Fruit fly (Drosophila melanogaster) whole organism, embryonic: ENCODE data around the gene fd96Ca.

Experiments
- Adf1 ChIP-seq: fragments of 200-800 bp; sonication (Bioruptor generic); IDR thresholded peaks from 2 replicates; pipeline ENCODE4 v1.3.6; 2022; ENCODE audit warnings: missing biosample characterization, missing genetic modification characterization
- BEAF-32 ChIP-seq: fragments of 200-800 bp; sonication (Bioruptor generic); optimal IDR thresholded peaks from 3 replicates; lab custom pipeline; 2017; ENCODE audit warnings: missing biosample characterization, missing genetic modification characterization, mild to moderate bottlenecking, moderate library complexity, missing genetic modification reagents
- Bteb2 ChIP-seq: fragments of 200-800 bp; sonication (Bioruptor generic); optimal IDR thresholded peaks from 2 replicates; lab custom pipeline; 2016; ENCODE audit warnings: missing biosample characterization, missing genetic modification characterization
- CG10147 ChIP-seq: fragments of 200-800 bp; sonication (Bioruptor generic); optimal IDR thresholded peaks from 2 replicates; lab custom pipeline; 2019; ENCODE audit warnings: missing biosample characterization, mild to moderate bottlenecking, missing genetic modification characterization, moderate library complexity
- CG10543 ChIP-seq: fragments of 200-800 bp; sonication (Bioruptor generic); optimal IDR thresholded peaks from 3 replicates; lab custom pipeline; 2017; ENCODE audit warnings: missing biosample characterization, mild to moderate bottlenecking, missing genetic modification characterization, moderate library complexity
- CG10654 ChIP-seq: fragments of 200-800 bp; sonication (Bioruptor generic); optimal IDR thresholded peaks from 2 replicates; lab custom pipeline; 2016; ENCODE audit warnings: missing biosample characterization, missing genetic modification characterization
- CG11085 ChIP-seq: fragments of 200-800 bp; sonication (Bioruptor generic); IDR thresholded peaks from 2 replicates; pipeline ENCODE4 v1.3.6; 2022; ENCODE audit warnings: missing biosample characterization, missing genetic modification characterization
- CG12219 ChIP-seq: fragments of 200-800 bp; sonication (Bioruptor generic); optimal IDR thresholded peaks from 3 replicates; lab custom pipeline; 2018; ENCODE audit warnings: missing biosample characterization, mild to moderate bottlenecking, missing genetic modification characterization
- CG12299 ChIP-seq: fragments of 200-800 bp; sonication (Bioruptor generic); optimal IDR thresholded peaks from 2 replicates; lab custom pipeline; 2018; ENCODE audit warnings: missing biosample characterization, mild to moderate bottlenecking, missing genetic modification characterization
- CG1233 ChIP-seq: fragments of 200-800 bp; sonication (Bioruptor generic); optimal IDR thresholded peaks from 4 replicates; lab custom pipeline; 2018; ENCODE audit warnings: missing biosample characterization, mild to moderate bottlenecking, missing genetic modification characterization
- CG12769 ChIP-seq: fragments of 200-800 bp; sonication (Bioruptor generic); optimal IDR thresholded peaks from 2 replicates; lab custom pipeline; 2019; ENCODE audit warnings: missing biosample characterization, mild to moderate bottlenecking, missing genetic modification characterization, moderate library complexity
- CG13624 ChIP-seq: fragments of 200-800 bp; sonication (Bioruptor generic); optimal IDR thresholded peaks from 2 replicates; lab custom pipeline; 2016; ENCODE audit warnings: missing biosample characterization, missing genetic modification characterization
- CG13775 ChIP-seq: fragments of 200-800 bp; sonication (Bioruptor generic); optimal IDR thresholded peaks from 3 replicates; lab custom pipeline; 2017; ENCODE audit warnings: missing biosample characterization, mild to moderate bottlenecking, missing genetic modification characterization
- CG1529 ChIP-seq: fragments of 200-800 bp; sonication (Bioruptor generic); optimal IDR thresholded peaks from 3 replicates; lab custom pipeline; 2018; ENCODE audit warnings: missing biosample characterization, missing genetic modification characterization
- CG16813 ChIP-seq: fragments of 200-800 bp; sonication (Bioruptor generic); IDR thresholded peaks from 3 replicates; pipeline ENCODE4 v1.3.6; 2022; ENCODE audit warnings: missing biosample characterization, missing genetic modification characterization; ENCODE audit not compliant: partially characterized antibody
- CG1792 ChIP-seq: fragments of 200-800 bp; sonication (Bioruptor generic); optimal IDR thresholded peaks from 2 replicates; lab custom pipeline; 2016; ENCODE audit warnings: missing biosample characterization, missing genetic modification characterization
- CG1832 ChIP-seq: fragments of 200-800 bp; sonication (Bioruptor generic); optimal IDR thresholded peaks from 2 replicates; lab custom pipeline; 2017; ENCODE audit warnings: missing biosample characterization, mild to moderate bottlenecking, missing genetic modification characterization, inconsistent platforms
- CG18619 ChIP-seq: fragments of 200-800 bp; sonication (Bioruptor generic); optimal IDR thresholded peaks from 3 replicates; lab custom pipeline; 2017; ENCODE audit warnings: missing biosample characterization, mild to moderate bottlenecking, missing genetic modification characterization
- CG2116 ChIP-seq: fragments of 200-800 bp; sonication (Bioruptor generic); optimal IDR thresholded peaks from 3 replicates; lab custom pipeline; 2018; ENCODE audit warnings: missing biosample characterization, mild to moderate bottlenecking, missing genetic modification characterization
- CG31388 ChIP-seq: fragments of 200-800 bp; sonication (Bioruptor generic); optimal IDR thresholded peaks from 2 replicates; lab custom pipeline; 2016; ENCODE audit warnings: missing biosample characterization, missing genetic modification characterization
- CG3163 ChIP-seq: fragments of 200-800 bp; sonication (Bioruptor generic); optimal IDR thresholded peaks from 3 replicates; lab custom pipeline; 2016; ENCODE audit warnings: missing biosample characterization, missing genetic modification characterization
- CG32532 ChIP-seq: fragments of 200-800 bp; sonication (Bioruptor generic); IDR thresholded peaks from 2 replicates; pipeline ENCODE4 v1.3.6; 2022; ENCODE audit warnings: missing biosample characterization, missing genetic modification characterization
- CG43689 ChIP-seq: fragments of 200-800 bp; sonication (Bioruptor generic); IDR thresholded peaks from 2 replicates; pipeline ENCODE4 v1.3.6; 2022; ENCODE audit warnings: missing biosample characterization, missing genetic modification characterization
- CG6683 ChIP-seq: fragments of 200-800 bp; sonication (Bioruptor generic); optimal IDR thresholded peaks from 2 replicates; lab custom pipeline; 2017; ENCODE audit warnings: missing biosample characterization, mild to moderate bottlenecking, missing genetic modification characterization, missing genetic modification reagents
- CG7987 ChIP-seq: fragments of 200-800 bp; sonication (Bioruptor generic); optimal IDR thresholded peaks from 2 replicates; lab custom pipeline; 2018; ENCODE audit warnings: missing biosample characterization, mild to moderate bottlenecking, missing genetic modification characterization, moderate library complexity
- Camta ChIP-seq: fragments of 200-800 bp; sonication (Bioruptor generic); optimal IDR thresholded peaks from 2 replicates; lab custom pipeline; 2016; ENCODE audit warnings: missing biosample characterization, missing genetic modification characterization
- E2f2 ChIP-seq: fragments of 200-800 bp; sonication (Bioruptor generic); IDR thresholded peaks from 2 replicates; pipeline ENCODE4 v1.3.6; 2022; ENCODE audit warnings: missing biosample characterization, missing genetic modification characterization
- Fer1 ChIP-seq: fragments of 200-800 bp; sonication (Bioruptor generic); optimal IDR thresholded peaks from 2 replicates; lab custom pipeline; 2017; ENCODE audit warnings: missing biosample characterization, mild to moderate bottlenecking, missing genetic modification characterization
- Hsf ChIP-seq: fragments of 200-800 bp; sonication (Bioruptor generic); optimal IDR thresholded peaks from 3 replicates; lab custom pipeline; 2016; ENCODE audit warnings: missing biosample characterization, missing genetic modification characterization
- Meics ChIP-seq: fragments of 200-800 bp; sonication (Bioruptor generic); optimal IDR thresholded peaks from 2 replicates; lab custom pipeline; 2017; ENCODE audit warnings: missing biosample characterization, mild to moderate bottlenecking, missing genetic modification characterization
- Sry-β ChIP-seq: fragments of 200-800 bp; sonication (Bioruptor generic); optimal IDR thresholded peaks from 2 replicates; lab custom pipeline; 2018; ENCODE audit warnings: missing biosample characterization, mild to moderate bottlenecking, missing genetic modification characterization, moderate library complexity
- ab ChIP-seq: fragments of 200-800 bp; sonication (Bioruptor generic); optimal IDR thresholded peaks from 2 replicates; lab custom pipeline; 2016; ENCODE audit warnings: missing biosample characterization, missing genetic modification characterization
- ci ChIP-seq: fragments of 200-800 bp; sonication (Bioruptor generic); IDR thresholded peaks from 3 replicates; pipeline ENCODE4 v1.3.6; 2022; ENCODE audit warnings: missing biosample characterization, missing genetic modification characterization
- dpn ChIP-seq, 2 experiments: fragments of 200-800 bp; sonication (Bioruptor generic); optimal IDR thresholded peaks; 3 replicates each; lab custom pipeline; 2016; ENCODE audit warnings: missing biosample characterization in 2 of 2, missing genetic modification characterization in 2 of 2
- fd64A ChIP-seq: fragments of 200-800 bp; sonication (Bioruptor generic); optimal IDR thresholded peaks from 3 replicates; lab custom pipeline; 2018; ENCODE audit warnings: missing biosample characterization, mild to moderate bottlenecking, missing genetic modification characterization
- fu2 ChIP-seq: fragments of 200-800 bp; sonication (Bioruptor generic); optimal IDR thresholded peaks from 2 replicates; lab custom pipeline; 2016; ENCODE audit warnings: missing biosample characterization, missing genetic modification characterization
- ind ChIP-seq: fragments of 200-800 bp; sonication (Bioruptor generic); optimal IDR thresholded peaks from 3 replicates; lab custom pipeline; 2016; ENCODE audit warnings: missing biosample characterization, missing genetic modification characterization
- jigr1 ChIP-seq: fragments of 200-800 bp; sonication (Bioruptor generic); IDR thresholded peaks from 3 replicates; pipeline ENCODE4 v1.3.6; 2022; ENCODE audit warnings: missing biosample characterization, missing genetic modification characterization
- jing ChIP-seq: fragments of 200-800 bp; sonication (Bioruptor generic); optimal IDR thresholded peaks from 2 replicates; lab custom pipeline; 2018; ENCODE audit warnings: missing biosample characterization, mild to moderate bottlenecking, missing genetic modification characterization
- lmd ChIP-seq: fragments of 200-800 bp; sonication (Bioruptor generic); IDR thresholded peaks from 2 replicates; pipeline ENCODE4 v1.3.6; 2022; ENCODE audit warnings: missing biosample characterization, missing genetic modification characterization
- mam ChIP-seq: fragments of 200-800 bp; sonication (Bioruptor generic); optimal IDR thresholded peaks from 3 replicates; lab custom pipeline; 2016; ENCODE audit warnings: missing biosample characterization, missing genetic modification characterization
- p53 ChIP-seq: fragments of 200-800 bp; sonication (Bioruptor generic); optimal IDR thresholded peaks from 2 replicates; lab custom pipeline; 2016; ENCODE audit warnings: missing biosample characterization, missing genetic modification characterization
- pfk ChIP-seq: fragments of 200-800 bp; sonication (Bioruptor generic); optimal IDR thresholded peaks from 2 replicates; lab custom pipeline; 2018; ENCODE audit warnings: missing biosample characterization, mild to moderate bottlenecking, missing genetic modification characterization, moderate library complexity
- pita ChIP-seq: fragments of 200-800 bp; sonication (Bioruptor generic); optimal IDR thresholded peaks from 2 replicates; lab custom pipeline; 2017; ENCODE audit warnings: missing biosample characterization, mild to moderate bottlenecking, missing genetic modification characterization
- pnt ChIP-seq: fragments of 200-800 bp; sonication (Bioruptor generic); optimal IDR thresholded peaks from 3 replicates; lab custom pipeline; 2016; ENCODE audit warnings: missing biosample characterization, missing genetic modification characterization
- ro ChIP-seq: fragments of 200-800 bp; sonication (Bioruptor generic); IDR thresholded peaks from 2 replicates; pipeline ENCODE4 v1.3.6; 2022; ENCODE audit warnings: missing biosample characterization, missing genetic modification characterization
- run ChIP-seq: fragments of 200-800 bp; sonication (Bioruptor generic); optimal IDR thresholded peaks from 3 replicates; lab custom pipeline; 2018; ENCODE audit warnings: missing biosample characterization, mild to moderate bottlenecking, missing genetic modification characterization
- sens-2 ChIP-seq: fragments of 200-800 bp; sonication (Bioruptor generic); IDR thresholded peaks from 2 replicates; pipeline ENCODE4 v1.3.6; 2022; ENCODE audit warnings: missing biosample characterization, missing genetic modification characterization
- sr ChIP-seq: fragments of 200-800 bp; sonication (Bioruptor generic); IDR thresholded peaks from 3 replicates; pipeline ENCODE4 v1.3.6; 2022; ENCODE audit warnings: missing biosample characterization, missing genetic modification characterization
- toy ChIP-seq: fragments of 200-800 bp; sonication (Bioruptor generic); IDR thresholded peaks from 2 replicates; pipeline ENCODE4 v1.3.6; 2022; ENCODE audit warnings: missing biosample characterization, missing genetic modification characterization
- vvl ChIP-seq: fragments of 200-800 bp; sonication (Bioruptor generic); IDR thresholded peaks from 2 replicates; pipeline ENCODE4 v1.3.6; 2022; ENCODE audit warnings: missing biosample characterization, missing genetic modification characterization
- zfh2 ChIP-seq: fragments of 200-800 bp; sonication (Bioruptor generic); optimal IDR thresholded peaks from 2 replicates; lab custom pipeline; 2016; ENCODE audit warnings: missing biosample characterization, missing genetic modification characterization

fd96Ca gene

DNA sequence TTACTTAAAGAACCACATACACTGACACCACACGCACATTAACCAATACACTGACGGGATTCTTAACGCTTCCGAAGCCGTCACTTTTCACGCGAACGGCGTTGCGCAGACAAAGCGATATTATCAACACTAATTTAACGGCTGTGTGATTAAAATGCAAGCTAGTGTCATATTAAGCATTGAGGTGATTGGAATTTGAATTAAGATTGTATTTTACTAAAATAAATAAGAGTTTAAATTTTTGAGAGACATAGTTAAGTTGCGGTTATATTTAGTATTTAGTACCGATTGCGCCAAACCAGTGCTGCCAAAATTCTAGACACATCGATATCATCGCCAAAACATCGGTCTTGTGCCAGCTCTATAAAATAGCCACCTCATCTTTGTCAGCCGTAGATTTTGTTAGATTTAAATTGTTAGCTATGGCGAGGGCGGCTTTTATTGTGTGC, 43.4 kb upstream of the fd96Ca start, which contains the start of the genes Ythdf and bai (continued):
- TF ChIP-seq E2f2 (GFP tag; lab: Robert Waterston, UW) (peak; percentile 65), CG1832 (no peak), sens-2 (GFP tag; lab: Robert Waterston, UW) (no peak), Meics (no peak), dpn (GFP tag; optimal IDR thresholded peaks at IDR 0.05; lab: Kevin White, UChicago) (peak; percentile 47 to 54), CG2116 (GFP tag; lab: Kevin White, UChicago) (peak; percentile 85), CG10147 (GFP tag; lab: Kevin White, UChicago) (no peak), CG10654 (GFP tag; lab: Kevin White, UChicago) (peak; percentile 18), toy (GFP tag; lab: Robert Waterston, UW) (no peak), CG18619 (GFP tag; lab: Kevin White, UChicago) (no peak), pnt (no peak), ind (GFP tag; lab: Kevin White, UChicago) (no peak), CG12769 (no peak), ro (GFP tag; lab: Robert Waterston, UW) (no peak), CG31388 (GFP tag; lab: Kevin White, UChicago) (no peak), CG3163 (GFP tag; lab: Kevin White, UChicago) (no peak), jing (no peak), mam (peak; percentile 63), Bteb2 (peak; percentile 53), Sry-β (peak; percentile 9), lmd (no peak; the same call in 1 of the 2 replicates), CG16813 (GFP tag; lab: Robert Waterston, UW) (peak; percentile 84), ci (no peak), CG1792 (no peak), CG7987 (no peak), pfk (no peak), Camta (peak; percentile 30), CG1233 (GFP tag; lab: Kevin White, UChicago) (no peak), CG1529 (GFP tag; lab: Kevin White, UChicago) (no peak), CG12299 (tag; lab: Kevin White, UChicago) (no peak), CG10543 (GFP tag; lab: Kevin White, UChicago) (no peak), vvl (GFP tag; lab: Robert Waterston, UW) (no peak), sr (no peak), ab (no peak), CG12219 (GFP tag; lab: Kevin White, UChicago) (no peak), CG13775 (peak; percentile 46), CG43689 (GFP tag; lab: Robert Waterston, UW) (no peak), Fer1 (GFP tag; lab: Kevin White, UChicago) (peak; percentile 14), p53 (no peak), Adf1 (GFP tag; lab: Robert Waterston, UW) (no peak), jigr1 (no peak), CG6683 (no peak), fd64A (no peak), run (tag; lab: Kevin White, UChicago) (no peak), CG11085 (GFP tag; lab: Robert Waterston, UW) (0 out of 2 replicates have a peak, but pooled peaks have one; percentile 19), CG32532 (peak; percentile 48; the same call in 1 of the 2 replicates), pita (GFP tag; lab: Kevin White, UChicago) (no peak), Hsf (GFP tag; lab: Kevin White, UChicago) (peak; percentile 50), zfh2 (peak; percentile 69), fu2 (peak; percentile 5), BEAF-32 (GFP tag; lab: Kevin White, UChicago) (peak; percentile 95), CG13624 (GFP tag; lab: Kevin White, UChicago) (peak; percentile 65)
